Fruit fly (Drosophila melanogaster): ENCODE measurements around the gene Rpp20.
A peak's percentile ranks its signal among the peaks of the same experiment; 100 is the strongest.

Rpp20 gene

DNA sequence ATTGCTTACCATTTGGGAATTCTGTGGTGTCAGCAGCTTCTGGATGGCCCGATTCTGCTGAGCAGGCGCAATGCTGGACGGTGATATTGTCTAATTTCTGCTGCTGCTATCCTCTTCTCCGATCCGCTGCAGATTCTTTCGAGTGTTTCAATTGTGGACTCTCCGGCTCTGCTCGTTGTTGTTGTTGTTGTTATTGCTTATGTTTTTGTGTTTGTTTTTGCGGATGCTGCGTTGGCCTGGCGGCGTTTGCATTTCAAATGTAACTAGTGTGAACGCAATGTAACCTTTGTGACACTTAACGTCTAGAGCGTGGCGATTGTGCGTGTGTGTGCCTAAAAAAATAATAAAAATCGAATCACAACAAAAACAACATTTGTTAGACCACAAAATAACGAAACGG lies 32.3 kb upstream of the Rpp20 start:
- TF ChIP-seq fd96Ca (GFP tag; IDR thresholded peaks at IDR 0.05): no peak
- TF ChIP-seq Pif1B (GFP tag; optimal IDR thresholded peaks at IDR 0.05): no peak
- TF ChIP-seq CG12605 (GFP tag; IDR thresholded peaks at IDR 0.05): no peak
- no peak for TF ChIP-seq CG17806 (tag; optimal IDR thresholded peaks at IDR 0.05)
- TF ChIP-seq CG13204 (GFP tag; optimal IDR thresholded peaks at IDR 0.05): no peak
- no peak for TF ChIP-seq Ets98B (GFP tag; IDR thresholded peaks at IDR 0.05)
- no peak for TF ChIP-seq rn (GFP tag; IDR thresholded peaks at IDR 0.05)
- no peak for TF ChIP-seq gl (tag; optimal IDR thresholded peaks at IDR 0.05)
- no peak for TF ChIP-seq CG34367 (tag; optimal IDR thresholded peaks at IDR 0.05)
- TF ChIP-seq CG4496 (GFP tag; IDR thresholded peaks at IDR 0.05): no peak
- TF ChIP-seq CG8159 (tag; optimal IDR thresholded peaks at IDR 0.05): no peak
- no peak for TF ChIP-seq D1 (tag; optimal IDR thresholded peaks at IDR 0.05)
- no peak for TF ChIP-seq CG32121 (GFP tag; IDR thresholded peaks at IDR 0.05)
- no peak for TF ChIP-seq Snoo (tag; optimal IDR thresholded peaks at IDR 0.05)
- TF ChIP-seq CG10348 (GFP tag; IDR thresholded peaks at IDR 0.05): no peak
- TF ChIP-seq EcR (GFP tag; optimal IDR thresholded peaks at IDR 0.05): no peak
- TF ChIP-seq CG8301 (tag; optimal IDR thresholded peaks at IDR 0.05): no peak
- no peak for TF ChIP-seq CG9948 (tag; optimal IDR thresholded peaks at IDR 0.05)

- TF ChIP-seq CG8159 (tag; optimal IDR thresholded peaks at IDR 0.05) (no peak), CG32121 (GFP tag; IDR thresholded peaks at IDR 0.05) (peak; percentile 47; the same call in 1 of the 2 replicates), CG12605 (GFP tag; IDR thresholded peaks at IDR 0.05) (no peak), CG10348 (GFP tag; IDR thresholded peaks at IDR 0.05) (no peak), CG4496 (GFP tag; IDR thresholded peaks at IDR 0.05) (no peak), CG13204 (GFP tag; optimal IDR thresholded peaks at IDR 0.05) (peak; percentile 15), CG15710 (tag; optimal IDR thresholded peaks at IDR 0.05) (no peak), CG14655 (GFP tag; optimal IDR thresholded peaks at IDR 0.05) (no peak)
Measured at dm6 chrX:19712898-19713627, 31.2 kb upstream of the Rpp20 start, which contains the start of gene meso18E. meso18E (minus strand) TSS chrX:19713045.

- TF ChIP-seq Ets98B (GFP tag; IDR thresholded peaks at IDR 0.05) (no peak), EcR (GFP tag; optimal IDR thresholded peaks at IDR 0.05) (no peak), CG15710 (tag; optimal IDR thresholded peaks at IDR 0.05) (no peak), Pif1A (GFP tag; optimal IDR thresholded peaks at IDR 0.05) (no peak), CG14655 (GFP tag; optimal IDR thresholded peaks at IDR 0.05) (no peak), D1 (tag; optimal IDR thresholded peaks at IDR 0.05) (no peak), Pif1B (GFP tag; optimal IDR thresholded peaks at IDR 0.05) (no peak), CG32121 (GFP tag; IDR thresholded peaks at IDR 0.05) (no peak), CG13204 (GFP tag; optimal IDR thresholded peaks at IDR 0.05) (no peak), CG34367 (tag; optimal IDR thresholded peaks at IDR 0.05) (no peak), CG4496 (GFP tag; IDR thresholded peaks at IDR 0.05) (no peak), CG10348 (GFP tag; IDR thresholded peaks at IDR 0.05) (no peak)
Measured at dm6 chrX:19714816-19715215, 29.4 kb upstream of the Rpp20 start.

- TF ChIP-seq CG17806 (tag; optimal IDR thresholded peaks at IDR 0.05): no peak
- TF ChIP-seq Pif1A (GFP tag; optimal IDR thresholded peaks at IDR 0.05): no peak
- TF ChIP-seq fd96Ca (GFP tag; IDR thresholded peaks at IDR 0.05): no peak
- TF ChIP-seq CG10348 (GFP tag; IDR thresholded peaks at IDR 0.05): no peak
- TF ChIP-seq gl (tag; optimal IDR thresholded peaks at IDR 0.05): no peak
- TF ChIP-seq CG14655 (GFP tag; optimal IDR thresholded peaks at IDR 0.05): no peak
- TF ChIP-seq CG15710 (tag; optimal IDR thresholded peaks at IDR 0.05): no peak
- TF ChIP-seq D1 (tag; optimal IDR thresholded peaks at IDR 0.05): no peak
- TF ChIP-seq CG32121 (GFP tag; IDR thresholded peaks at IDR 0.05): no peak
- TF ChIP-seq CG8159 (tag; optimal IDR thresholded peaks at IDR 0.05): no peak
- no peak for TF ChIP-seq CG4496 (GFP tag; IDR thresholded peaks at IDR 0.05)
- no peak for TF ChIP-seq EcR (GFP tag; optimal IDR thresholded peaks at IDR 0.05)
- TF ChIP-seq Ets98B (GFP tag; IDR thresholded peaks at IDR 0.05): no peak
- no peak for TF ChIP-seq CG8301 (tag; optimal IDR thresholded peaks at IDR 0.05)
- TF ChIP-seq CG12605 (GFP tag; IDR thresholded peaks at IDR 0.05): no peak
- no peak for TF ChIP-seq rn (GFP tag; IDR thresholded peaks at IDR 0.05)
- TF ChIP-seq Pif1B (GFP tag; optimal IDR thresholded peaks at IDR 0.05): no peak
- TF ChIP-seq CG34367 (tag; optimal IDR thresholded peaks at IDR 0.05): no peak
Measured at dm6 chrX:19716325-19716917, 27.8 kb upstream of the Rpp20 start.

- no peak for TF ChIP-seq D1 (tag; optimal IDR thresholded peaks at IDR 0.05)
- no peak for TF ChIP-seq CG34367 (tag; optimal IDR thresholded peaks at IDR 0.05)
- no peak for TF ChIP-seq CG14655 (GFP tag; optimal IDR thresholded peaks at IDR 0.05)
- TF ChIP-seq EcR (GFP tag; optimal IDR thresholded peaks at IDR 0.05): no peak
- no peak for TF ChIP-seq fd96Ca (GFP tag; IDR thresholded peaks at IDR 0.05)
- TF ChIP-seq CG15710 (tag; optimal IDR thresholded peaks at IDR 0.05): no peak
- TF ChIP-seq gl (tag; optimal IDR thresholded peaks at IDR 0.05): no peak
- TF ChIP-seq CG8301 (tag; optimal IDR thresholded peaks at IDR 0.05): no peak
- no peak for TF ChIP-seq CG13204 (GFP tag; optimal IDR thresholded peaks at IDR 0.05)
Measured at dm6 chrX:19717041-19717440, 27.2 kb upstream of the Rpp20 start.

All from whole organism, pupa.